Worm (Caenorhabditis elegans) whole organism, L4 larva: ENCODE data around the gene cul-4.

Source experiments
- F26F4.8 ChIP-seq: fragments of 200-800 bp; sonication (Bioruptor generic); conservative IDR thresholded peaks from 2 replicates; pipeline ENCODE4 v1.3.6; 2022; ENCODE audit warnings: missing genetic modification characterization, missing compliant biosample characterization
- F37D6.2 ChIP-seq: sonication (generic microtip); optimal IDR thresholded peaks from 2 replicates; lab custom pipeline; 2016; ENCODE audit warnings: mild to moderate bottlenecking, missing genetic modification characterization, missing compliant biosample characterization
- F44E2.7 ChIP-seq: fragments of 200-800 bp; sonication (Bioruptor generic); IDR thresholded peaks from 2 replicates; pipeline ENCODE4 v2.1.2; 2022; ENCODE audit warnings: missing genetic modification characterization, missing compliant biosample characterization
- T26A8.4 ChIP-seq: fragments of 200-800 bp; sonication (Bioruptor generic); IDR thresholded peaks from 2 replicates; pipeline ENCODE4 v1.3.6; 2022; ENCODE audit warnings: missing genetic modification characterization, missing compliant biosample characterization
- Y75B8A.6 ChIP-seq: fragments of 200-800 bp; sonication (Bioruptor generic); IDR thresholded peaks from 2 replicates; pipeline ENCODE4 v1.3.6; 2022; ENCODE audit warnings: missing genetic modification reagents, missing genetic modification characterization, missing compliant biosample characterization
- aha-1 ChIP-seq: fragments of 150-350 bp; peaks from one replicate; lab custom pipeline; 2014; ENCODE audit warnings: missing biosample characterization, missing genetic modification characterization
- attf-4 ChIP-seq: sonication (generic microtip); optimal IDR thresholded peaks from 3 replicates; lab custom pipeline; 2017; ENCODE audit warnings: missing biosample characterization, missing genetic modification characterization
- ceh-20 ChIP-seq: fragments of 200-800 bp; sonication (Bioruptor generic); IDR thresholded peaks from 2 replicates; pipeline ENCODE4 v1.3.6; 2022; ENCODE audit warnings: missing genetic modification reagents, missing genetic modification characterization, missing compliant biosample characterization
- ceh-28 ChIP-seq: fragments of 150-350 bp; optimal IDR thresholded peaks from 2 replicates; lab custom pipeline; 2014; ENCODE audit warnings: missing biosample characterization, missing genetic modification reagents, missing genetic modification characterization
- ceh-44 ChIP-seq: fragments of 200-800 bp; sonication (Bioruptor generic); IDR thresholded peaks from 2 replicates; pipeline ENCODE4 v1.3.6; 2022; ENCODE audit warnings: missing genetic modification reagents, missing genetic modification characterization, missing compliant biosample characterization
- ceh-62 ChIP-seq: sonication (generic microtip); optimal IDR thresholded peaks from 2 replicates; lab custom pipeline; 2017; ENCODE audit warnings: missing biosample characterization, missing genetic modification characterization
- ceh-82 ChIP-seq: sonication (generic microtip); optimal IDR thresholded peaks from 2 replicates; lab custom pipeline; 2017; ENCODE audit warnings: missing biosample characterization, missing genetic modification characterization
- ctbp-1 ChIP-seq: fragments of 200-800 bp; sonication (Bioruptor generic); IDR thresholded peaks from 2 replicates; pipeline ENCODE4 v1.3.6; 2022; ENCODE audit warnings: missing genetic modification reagents, missing genetic modification characterization, missing compliant biosample characterization
- daf-16 ChIP-seq, 3 experiments: sonication (generic microtip); optimal IDR thresholded peaks; 2 replicates each; lab custom pipeline; 2016 to 2017; ENCODE audit warnings: missing genetic modification characterization in 3 of 3, missing genetic modification reagents in 3 of 3, mild to moderate bottlenecking in 2 of 3, missing compliant biosample characterization in 2 of 3, missing biosample characterization in 1 of 3, moderate library complexity in 1 of 3
- daf-19 ChIP-seq: fragments of 200-800 bp; sonication (Bioruptor generic); conservative IDR thresholded peaks from 2 replicates; pipeline ENCODE4 v1.3.6; 2022; ENCODE audit warnings: missing genetic modification characterization, missing compliant biosample characterization
- dmd-8 ChIP-seq: fragments of 200-800 bp; sonication (Bioruptor generic); IDR thresholded peaks from 2 replicates; pipeline ENCODE4 v1.3.6; 2022; ENCODE audit warnings: missing genetic modification characterization, missing compliant biosample characterization
- egl-27 ChIP-seq: sonication (generic microtip); optimal IDR thresholded peaks from 3 replicates; lab custom pipeline; 2017; ENCODE audit warnings: missing biosample characterization, missing genetic modification reagents, missing genetic modification characterization
- egl-43 ChIP-seq: fragments of 200-800 bp; sonication (Bioruptor generic); IDR thresholded peaks from 2 replicates; pipeline ENCODE4 v1.3.6; 2022; ENCODE audit warnings: missing genetic modification reagents, missing genetic modification characterization, missing compliant biosample characterization
- fos-1 ChIP-seq: fragments of 150-350 bp; optimal IDR thresholded peaks from 2 replicates; lab custom pipeline; 2014; ENCODE audit warnings: missing biosample characterization, missing genetic modification characterization
- gei-8 ChIP-seq: fragments of 200-800 bp; sonication (Bioruptor generic); optimal IDR thresholded peaks from 2 replicates; lab custom pipeline; 2018; ENCODE audit warnings: mild to moderate bottlenecking, missing genetic modification characterization, missing compliant biosample characterization
- hif-1 ChIP-seq, 2 experiments: sonication (generic microtip); optimal IDR thresholded peaks; 2 replicates each; lab custom pipeline; 2016 to 2017; ENCODE audit warnings: missing compliant biosample characterization in 2 of 2, missing genetic modification characterization in 2 of 2, missing genetic modification reagents in 2 of 2, missing genotype in 2 of 2, mild to moderate bottlenecking in 1 of 2
- hlh-11 ChIP-seq: fragments of 200-800 bp; sonication (Bioruptor generic); optimal IDR thresholded peaks from 2 replicates; lab custom pipeline; 2018; ENCODE audit warnings: mild to moderate bottlenecking, missing genetic modification characterization, missing compliant biosample characterization
- hlh-30 ChIP-seq: sonication (generic microtip); optimal IDR thresholded peaks from 2 replicates; lab custom pipeline; 2017; ENCODE audit warnings: antibody characterized with exemption, mild to moderate bottlenecking, missing genetic modification characterization, missing compliant biosample characterization; ENCODE audit not compliant: insufficient read depth
- lim-7 ChIP-seq: fragments of 200-800 bp; sonication (Bioruptor generic); IDR thresholded peaks from 2 replicates; pipeline ENCODE4 v1.3.6; 2022; ENCODE audit warnings: missing genetic modification characterization, missing compliant biosample characterization
- lin-1 ChIP-seq: fragments of 200-800 bp; sonication (Bioruptor generic); IDR thresholded peaks from 2 replicates; pipeline ENCODE4 v1.3.6; 2022; ENCODE audit warnings: missing genetic modification reagents, missing genetic modification characterization, missing compliant biosample characterization
- lin-39 ChIP-seq: fragments of 150-350 bp; optimal IDR thresholded peaks from 2 replicates; lab custom pipeline; 2014; ENCODE audit warnings: missing biosample characterization, missing genetic modification reagents, missing genetic modification characterization
- lsy-2 ChIP-seq, 2 experiments: fragments of 150-350 bp in 1 of 2; sonication (generic microtip) in 1 of 2; optimal IDR thresholded peaks; 2 replicates each; lab custom pipeline; 2014 to 2017; ENCODE audit warnings: missing biosample characterization in 2 of 2, missing genetic modification characterization in 2 of 2
- madf-5 ChIP-seq, 2 experiments: fragments of 200-800 bp; sonication (Bioruptor generic); IDR thresholded peaks; 2 replicates each; pipeline ENCODE4 v1.3.6; 2022; ENCODE audit warnings: missing compliant biosample characterization in 2 of 2, missing genetic modification characterization in 2 of 2
- madf-9 ChIP-seq: fragments of 200-800 bp; sonication (Bioruptor generic); conservative IDR thresholded peaks from 2 replicates; pipeline ENCODE4 v1.3.6; 2022; ENCODE audit warnings: missing genetic modification reagents, missing genetic modification characterization, missing compliant biosample characterization
- mdl-1 ChIP-seq, 2 experiments: fragments of 150-350 bp in 1 of 2; sonication (generic microtip) in 1 of 2; optimal IDR thresholded peaks; 2 replicates each; lab custom pipeline; 2014 to 2017; ENCODE audit warnings: missing biosample characterization in 2 of 2, missing genetic modification characterization in 2 of 2
- mep-1 ChIP-seq: fragments of 150-350 bp; sonication (generic microtip); optimal IDR thresholded peaks from 3 replicates; lab custom pipeline; 2014; ENCODE audit warnings: missing biosample characterization, missing genetic modification characterization
- mes-2 ChIP-seq: sonication (generic microtip); optimal IDR thresholded peaks from 2 replicates; lab custom pipeline; 2016; ENCODE audit warnings: missing genotype, mild to moderate bottlenecking, missing genetic modification characterization, missing compliant biosample characterization; ENCODE audit not compliant: poor library complexity, severe bottlenecking
- mxl-2 ChIP-seq: fragments of 200-800 bp; sonication (Bioruptor generic); conservative IDR thresholded peaks from 2 replicates; pipeline ENCODE4 v1.3.6; 2022; ENCODE audit warnings: missing genetic modification reagents, missing genetic modification characterization, missing compliant biosample characterization
- nhr-102 ChIP-seq: sonication (generic microtip); optimal IDR thresholded peaks from 2 replicates; lab custom pipeline; 2016; ENCODE audit warnings: mild to moderate bottlenecking, missing genetic modification characterization, moderate library complexity, missing compliant biosample characterization
- nhr-11 ChIP-seq: fragments of 150-350 bp; optimal IDR thresholded peaks from 2 replicates; lab custom pipeline; 2014; ENCODE audit warnings: missing biosample characterization, missing genetic modification characterization
- nhr-237 ChIP-seq: sonication (generic microtip); optimal IDR thresholded peaks from 2 replicates; lab custom pipeline; 2017; ENCODE audit warnings: missing biosample characterization, missing genetic modification characterization
- nhr-42 ChIP-seq: fragments of 200-800 bp; sonication (Bioruptor generic); IDR thresholded peaks from 2 replicates; pipeline ENCODE4 v1.3.6; 2022; ENCODE audit warnings: missing genetic modification characterization, missing compliant biosample characterization
- rbr-2 ChIP-seq: sonication (generic microtip); optimal IDR thresholded peaks from 2 replicates; lab custom pipeline; 2016; ENCODE audit warnings: missing genotype, missing genetic modification characterization, missing compliant biosample characterization
- sdz-12 ChIP-seq: fragments of 200-800 bp; sonication (Bioruptor generic); optimal IDR thresholded peaks from 2 replicates; lab custom pipeline; 2018; ENCODE audit warnings: mild to moderate bottlenecking, missing genetic modification characterization, missing compliant biosample characterization
- set-16 ChIP-seq: fragments of 200-800 bp; sonication (Bioruptor generic); IDR thresholded peaks from 2 replicates; pipeline ENCODE4 v1.3.6; 2022; ENCODE audit warnings: missing genetic modification reagents, missing genetic modification characterization, missing compliant biosample characterization
- spr-3 ChIP-seq: fragments of 200-800 bp; sonication (Bioruptor generic); optimal IDR thresholded peaks from 2 replicates; lab custom pipeline; 2018; ENCODE audit warnings: mild to moderate bottlenecking, missing genetic modification characterization, missing compliant biosample characterization
- unc-62 ChIP-seq, 3 experiments: fragments of 150-350 bp in 1 of 3; sonication (generic microtip); optimal IDR thresholded peaks in 2 of 3; peaks in 1 of 3; 1 replicate in 1 of 3; 2 replicates in 2 of 3; lab custom pipeline; 2014 to 2017; ENCODE audit warnings: missing biosample characterization in 3 of 3, missing genetic modification characterization in 3 of 3, missing genetic modification reagents in 3 of 3, missing genotype in 1 of 3
- vab-7 ChIP-seq: fragments of 200-800 bp; sonication (Bioruptor generic); IDR thresholded peaks from 2 replicates; pipeline ENCODE4 v1.3.6; 2022; ENCODE audit warnings: missing genetic modification reagents, missing genetic modification characterization, missing compliant biosample characterization
- zfp-3 ChIP-seq: fragments of 200-800 bp; sonication (Bioruptor generic); conservative IDR thresholded peaks from 2 replicates; pipeline ENCODE4 v1.3.6; 2022; ENCODE audit warnings: missing genetic modification reagents, missing genetic modification characterization, missing compliant biosample characterization
- ztf-11 ChIP-seq: fragments of 150-350 bp; optimal IDR thresholded peaks from 2 replicates; lab custom pipeline; 2014; ENCODE audit warnings: missing biosample characterization, missing genetic modification characterization

Gene cul-4

ce11 chrII:7319471-7319870 lies 17.6 kb downstream of the cul-4 start (continued):
- TF ChIP-seq gei-8, result peak; percentile 64
- TF ChIP-seq zfp-3 (GFP tag; lab: Robert Waterston, UW), result 0 out of 2 replicates have a peak, but pooled peaks have one; percentile 43
- peak; percentile 74 for TF ChIP-seq nhr-42 (GFP tag; lab: Robert Waterston, UW)
- peak in 1 of 2 experiments; percentile 61 for TF ChIP-seq hif-1 (tag; optimal IDR thresholded peaks at IDR 0.05; lab: Kevin White, UChicago)
- no peak for TF ChIP-seq lin-39 (tag; lab: Kevin White, UChicago)
- 0 out of 2 replicates have a peak, but pooled peaks have one; percentile 10 for TF ChIP-seq madf-9 (GFP tag; lab: Robert Waterston, UW)
- TF ChIP-seq mxl-2, result no peak
- no peak for TF ChIP-seq ceh-44
- no peak for TF ChIP-seq ztf-11 (tag; lab: Kevin White, UChicago)
- peak; percentile 14 for TF ChIP-seq spr-3 (GFP tag; lab: Kevin White, UChicago)
- TF ChIP-seq lim-7 (GFP tag; lab: Robert Waterston, UW), result 0 out of 2 replicates have a peak, but pooled peaks have one; percentile 39
- 0 out of 2 replicates have a peak, but pooled peaks have one; percentile 31 for TF ChIP-seq Y75B8A.6 (GFP tag; lab: Robert Waterston, UW)
- TF ChIP-seq F26F4.8 (GFP tag; lab: Robert Waterston, UW), result 0 out of 2 replicates have a peak, but pooled peaks have one; percentile 41
- TF ChIP-seq ceh-62 (tag; lab: Kevin White, UChicago), result no peak
- no peak for TF ChIP-seq F44E2.7 (GFP tag; lab: Robert Waterston, UW)

- peak; percentile 18 for TF ChIP-seq mep-1 (tag; lab: Kevin White, UChicago)
- peak in 1 of 2 experiments; percentile 66 for TF ChIP-seq unc-62 (GFP tag; optimal IDR thresholded peaks at IDR 0.05 in 1 of 2; lab: Kevin White, UChicago)
- no peak for TF ChIP-seq unc-62 (tag; optimal IDR thresholded peaks at IDR 0.05; lab: Kevin White, UChicago)
- peak; percentile 25 for TF ChIP-seq lin-39 (tag; lab: Kevin White, UChicago)
- peak in 1 of 2 experiments; percentile 15 for TF ChIP-seq lsy-2 (tag; optimal IDR thresholded peaks at IDR 0.05; lab: Kevin White, UChicago)
- peak in 1 of 2 experiments; percentile 21 for TF ChIP-seq hif-1 (tag; optimal IDR thresholded peaks at IDR 0.05; lab: Kevin White, UChicago)
- peak; percentile 75 for TF ChIP-seq hlh-11 (tag; lab: Kevin White, UChicago)
- TF ChIP-seq dmd-8, result 0 out of 2 replicates have a peak, but pooled peaks have one; percentile 43
- TF ChIP-seq mdl-1 (tag; optimal IDR thresholded peaks at IDR 0.05; lab: Kevin White, UChicago), result peak in 1 of 2 experiments; percentile 20
- peak; percentile 38; the same call in 1 of the 2 replicates for TF ChIP-seq ceh-20 (GFP tag; lab: Robert Waterston, UW)
- TF ChIP-seq ctbp-1 (GFP tag; lab: Robert Waterston, UW), result peak; percentile 37; the same call in 1 of the 2 replicates
- no peak for TF ChIP-seq ceh-28 (tag; lab: Kevin White, UChicago)
- no peak for TF ChIP-seq F37D6.2 (tag; lab: Kevin White, UChicago)
- TF ChIP-seq daf-16 (GFP tag; optimal IDR thresholded peaks at IDR 0.05; lab: Kevin White, UChicago), result peak in 1 of 2 experiments; percentile 90
- TF ChIP-seq daf-16 (tag; optimal IDR thresholded peaks at IDR 0.05; lab: Kevin White, UChicago), result no peak
- TF ChIP-seq hlh-30, result peak; percentile 64
- peak; percentile 85 for TF ChIP-seq nhr-11
- no peak for TF ChIP-seq T26A8.4 (GFP tag; lab: Robert Waterston, UW)
- peak; percentile 99 for TF ChIP-seq aha-1 (tag; lab: Kevin White, UChicago)
- no peak for TF ChIP-seq fos-1 (tag; lab: Kevin White, UChicago)
- no peak for TF ChIP-seq madf-5 (GFP tag; IDR thresholded peaks at IDR 0.05; lab: Robert Waterston, UW)
Observed at ce11 chrII:7323317-7323716, 21.4 kb downstream of the cul-4 start.

ce11 chrII:7323925-7324324 lies 22.0 kb downstream of the cul-4 start, which contains the start of gene F21D12.3:
Gene F21D12.3, minus strand, starts transcription at chrII:7324025.
- TF ChIP-seq rbr-2 (tag; lab: Kevin White, UChicago), result no peak
- TF ChIP-seq gei-8, result no peak
- no peak for TF ChIP-seq mdl-1 (tag; optimal IDR thresholded peaks at IDR 0.05; lab: Kevin White, UChicago)
- TF ChIP-seq attf-4 (tag; lab: Kevin White, UChicago), result no peak
- TF ChIP-seq ctbp-1 (GFP tag; lab: Robert Waterston, UW), result no peak; the same call in 1 of the 2 replicates
- TF ChIP-seq nhr-237 (tag; lab: Kevin White, UChicago), result no peak
- TF ChIP-seq madf-9 (GFP tag; lab: Robert Waterston, UW), result 0 out of 2 replicates have a peak, but pooled peaks have one; percentile 50
- no peak for TF ChIP-seq set-16 (GFP tag; lab: Robert Waterston, UW)
- TF ChIP-seq egl-43 (GFP tag; lab: Robert Waterston, UW), result 0 out of 2 replicates have a peak, but pooled peaks have one; percentile 8
- TF ChIP-seq vab-7, result no peak
- no peak for TF ChIP-seq nhr-102 (tag; lab: Kevin White, UChicago)
- TF ChIP-seq lin-1 (GFP tag; lab: Robert Waterston, UW), result no peak
- TF ChIP-seq egl-27 (tag; lab: Kevin White, UChicago), result no peak
- no peak for TF ChIP-seq ceh-82
- TF ChIP-seq mes-2 (tag; lab: Kevin White, UChicago), result peak; percentile 8
- TF ChIP-seq daf-19 (GFP tag; lab: Robert Waterston, UW), result no peak
- 0 out of 2 replicates have a peak, but pooled peaks have one; percentile 17 for TF ChIP-seq T26A8.4 (GFP tag; lab: Robert Waterston, UW)
- TF ChIP-seq lim-7 (GFP tag; lab: Robert Waterston, UW), result 0 out of 2 replicates have a peak, but pooled peaks have one; percentile 19
- peak; percentile 16 for TF ChIP-seq sdz-12 (GFP tag; lab: Kevin White, UChicago)
